Worm (Caenorhabditis elegans) whole organism, L1 larva: ENCODE measurements around the gene srv-13.
A peak's percentile ranks its signal among the peaks of the same experiment; 100 is the strongest.

Experiments
- C04F5.9 ChIP-seq: sonication (generic microtip); optimal IDR thresholded peaks from 2 replicates; lab custom pipeline; 2016; ENCODE audit warnings: missing genetic modification characterization, missing compliant biosample characterization
- C34B4.2 ChIP-seq: sonication (generic microtip); optimal IDR thresholded peaks from 2 replicates; lab custom pipeline; 2017; ENCODE audit warnings: mild to moderate bottlenecking, missing genetic modification characterization, missing compliant biosample characterization
- blmp-1 ChIP-seq: fragments of 150-350 bp; optimal IDR thresholded peaks from 2 replicates; lab custom pipeline; 2014; ENCODE audit warnings: missing biosample characterization, missing genetic modification characterization
- ceh-8 ChIP-seq: fragments of 200-800 bp; sonication (Bioruptor generic); optimal IDR thresholded peaks from 2 replicates; lab custom pipeline; 2018; ENCODE audit warnings: mild to moderate bottlenecking, missing genetic modification characterization, moderate library complexity, missing compliant biosample characterization
- dpl-1 ChIP-seq, 3 experiments: fragments of 150-350 bp in 2 of 3; sonication (generic microtip) in 1 of 3; optimal IDR thresholded peaks; 2 replicates each; lab custom pipeline; 2014 to 2017; ENCODE audit warnings: missing biosample characterization in 3 of 3, missing genetic modification characterization in 3 of 3, missing genetic modification reagents in 3 of 3
- dsc-1 ChIP-seq: sonication (generic microtip); optimal IDR thresholded peaks from 2 replicates; lab custom pipeline; 2016; ENCODE audit warnings: mild to moderate bottlenecking, missing genetic modification characterization, missing compliant biosample characterization
- efl-1 ChIP-seq, 4 experiments: fragments of 150-350 bp; optimal IDR thresholded peaks in 3 of 4; peaks in 1 of 4; 1 replicate in 1 of 4; 2 replicates in 3 of 4; lab custom pipeline; 2014; ENCODE audit warnings: missing biosample characterization in 2 of 4, missing genetic modification characterization in 2 of 4, missing genetic modification reagents in 2 of 4
- efl-3 ChIP-seq: fragments of 200-800 bp; sonication (Bioruptor generic); optimal IDR thresholded peaks from 2 replicates; lab custom pipeline; 2018; ENCODE audit warnings: mild to moderate bottlenecking, missing genetic modification characterization, missing compliant biosample characterization
- elt-2 ChIP-seq: sonication (generic microtip); optimal IDR thresholded peaks from 2 replicates; lab custom pipeline; 2016; ENCODE audit warnings: missing genetic modification characterization, mild to moderate bottlenecking, inconsistent platforms, missing compliant biosample characterization, missing genetic modification reagents
- ets-5 ChIP-seq: fragments of 200-800 bp; sonication (Bioruptor generic); IDR thresholded peaks from 2 replicates; pipeline ENCODE4 v1.3.6; 2022; ENCODE audit warnings: missing genetic modification characterization, missing compliant biosample characterization
- fkh-8 ChIP-seq: sonication (generic microtip); optimal IDR thresholded peaks from 2 replicates; lab custom pipeline; 2016; ENCODE audit warnings: mild to moderate bottlenecking, missing genetic modification characterization, missing compliant biosample characterization
- fos-1 ChIP-seq: fragments of 150-350 bp; optimal IDR thresholded peaks from 2 replicates; lab custom pipeline; 2014; ENCODE audit warnings: missing biosample characterization, missing genetic modification characterization
- grh-1 ChIP-seq: fragments of 200-800 bp; sonication (Bioruptor generic); IDR thresholded peaks from 2 replicates; pipeline ENCODE4 v1.3.6; 2022; ENCODE audit warnings: missing genetic modification reagents, missing genetic modification characterization, missing compliant biosample characterization
- hlh-17 ChIP-seq: fragments of 200-800 bp; sonication (Bioruptor generic); optimal IDR thresholded peaks from 2 replicates; lab custom pipeline; 2018; ENCODE audit warnings: missing genetic modification characterization, mild to moderate bottlenecking, missing compliant biosample characterization, moderate library complexity, borderline replicate concordance
- hlh-4 ChIP-seq: sonication (generic microtip); optimal IDR thresholded peaks from 2 replicates; lab custom pipeline; 2016; ENCODE audit warnings: mild to moderate bottlenecking, missing genetic modification characterization, missing compliant biosample characterization
- hpl-2 ChIP-seq: fragments of 150-350 bp; optimal IDR thresholded peaks from 2 replicates; lab custom pipeline; 2014; ENCODE audit warnings: missing biosample characterization, missing genetic modification reagents, missing genetic modification characterization
- isw-1 ChIP-seq: fragments of 200-800 bp; sonication (Bioruptor generic); IDR thresholded peaks from 2 replicates; pipeline ENCODE4 v1.3.6; 2022; ENCODE audit warnings: missing genetic modification characterization, missing compliant biosample characterization
- jun-1 ChIP-seq: fragments of 150-350 bp; optimal IDR thresholded peaks from 2 replicates; lab custom pipeline; 2014; ENCODE audit warnings: missing biosample characterization, missing genetic modification reagents, missing genetic modification characterization
- lin-14 ChIP-seq: fragments of 200-800 bp; sonication (Bioruptor generic); optimal IDR thresholded peaks from 2 replicates; lab custom pipeline; 2018; ENCODE audit warnings: mild to moderate bottlenecking, missing genetic modification characterization, moderate library complexity, missing compliant biosample characterization
- lin-35 ChIP-seq, 2 experiments: fragments of 150-350 bp; optimal IDR thresholded peaks; 2 replicates each; lab custom pipeline; 2014; ENCODE audit warnings: missing biosample characterization in 2 of 2, missing genetic modification characterization in 2 of 2, missing genetic modification reagents in 2 of 2
- mdl-1 ChIP-seq, 2 experiments: fragments of 150-350 bp; optimal IDR thresholded peaks; 2 replicates each; lab custom pipeline; 2014 to 2017; ENCODE audit warnings: missing biosample characterization in 2 of 2, missing genetic modification characterization in 2 of 2, inconsistent platforms in 1 of 2
- mef-2 ChIP-seq: fragments of 150-350 bp; optimal IDR thresholded peaks from 2 replicates; lab custom pipeline; 2014; ENCODE audit warnings: missing biosample characterization, missing genetic modification characterization
- nhr-28 ChIP-seq: fragments of 150-350 bp; optimal IDR thresholded peaks from 2 replicates; lab custom pipeline; 2014; ENCODE audit warnings: missing biosample characterization, missing genetic modification characterization
- nhr-76 ChIP-seq: sonication (generic microtip); optimal IDR thresholded peaks from 2 replicates; lab custom pipeline; 2017; ENCODE audit warnings: missing biosample characterization, missing genetic modification characterization
- nhr-84 ChIP-seq: sonication (generic microtip); optimal IDR thresholded peaks from 2 replicates; lab custom pipeline; 2017; ENCODE audit warnings: missing biosample characterization, missing genetic modification characterization
- pag-3 ChIP-seq: sonication (generic microtip); optimal IDR thresholded peaks from 2 replicates; lab custom pipeline; 2017; ENCODE audit warnings: missing genetic modification characterization, mild to moderate bottlenecking, missing compliant biosample characterization, antibody characterized with exemption, borderline replicate concordance; ENCODE audit not compliant: insufficient read depth
- snu-23 ChIP-seq: sonication (generic microtip); optimal IDR thresholded peaks from 2 replicates; lab custom pipeline; 2016; ENCODE audit warnings: missing genetic modification characterization, missing compliant biosample characterization
- sup-37 ChIP-seq: fragments of 200-800 bp; sonication (Bioruptor generic); optimal IDR thresholded peaks from 2 replicates; lab custom pipeline; 2018; ENCODE audit warnings: mild to moderate bottlenecking, missing genetic modification characterization, missing compliant biosample characterization
- tlp-1 ChIP-seq: fragments of 150-350 bp; optimal IDR thresholded peaks from 2 replicates; lab custom pipeline; 2014; ENCODE audit warnings: missing biosample characterization, missing genetic modification characterization
- unc-130 ChIP-seq: fragments of 150-350 bp; optimal IDR thresholded peaks from 2 replicates; lab custom pipeline; 2017; ENCODE audit warnings: missing biosample characterization, missing genetic modification characterization, inconsistent platforms
- xbp-1 ChIP-seq: sonication (generic microtip); optimal IDR thresholded peaks from 2 replicates; lab custom pipeline; 2016; ENCODE audit warnings: missing genetic modification characterization, missing compliant biosample characterization
- zag-1 ChIP-seq: fragments of 150-350 bp; optimal IDR thresholded peaks from 2 replicates; lab custom pipeline; 2014; ENCODE audit warnings: missing biosample characterization, missing genetic modification characterization

srv-13 gene

ce11 chrIV:6431582-6431981 lies 26.6 kb downstream of the srv-13 start, which contains the start of gene acp-7:
Gene acp-7, minus strand, starts transcription at chrIV:6431682.
- TF ChIP-seq fos-1 (tag; lab: Kevin White, UChicago), result no peak
- TF ChIP-seq lin-14 (GFP tag; lab: Kevin White, UChicago), result peak; percentile 5
- TF ChIP-seq, all 84 proteins: peak for 1

- TF ChIP-seq fkh-8 (tag; lab: Kevin White, UChicago), result no peak
- no peak for TF ChIP-seq efl-3 (GFP tag; lab: Kevin White, UChicago)
- no peak for TF ChIP-seq mdl-1 (tag; optimal IDR thresholded peaks at IDR 0.05; lab: Kevin White, UChicago)
- TF ChIP-seq xbp-1, result no peak
- no peak for TF ChIP-seq zag-1 (tag; lab: Kevin White, UChicago)
- TF ChIP-seq hlh-4 (tag; lab: Kevin White, UChicago), result no peak
- TF ChIP-seq tlp-1 (tag; lab: Kevin White, UChicago), result peak; percentile 13
- no peak for TF ChIP-seq snu-23 (GFP tag; lab: Kevin White, UChicago)
- no peak for TF ChIP-seq nhr-28 (tag; lab: Kevin White, UChicago)
- peak; percentile 40 for TF ChIP-seq elt-2 (tag; lab: Kevin White, UChicago)
- no peak for TF ChIP-seq unc-130
- no peak for TF ChIP-seq efl-1 (optimal IDR thresholded peaks at IDR 0.05; lab: Kevin White, UChicago)
- TF ChIP-seq efl-1 (GFP tag; optimal IDR thresholded peaks at IDR 0.05 in 1 of 2; lab: Kevin White, UChicago), result no peak
These were observed 27.4 kb downstream of the srv-13 start for ce11 chrIV:6432375-6432774.

- no peak for TF ChIP-seq lin-14 (GFP tag; lab: Kevin White, UChicago)
- TF ChIP-seq lin-35 (GFP tag; optimal IDR thresholded peaks at IDR 0.05; lab: Kevin White, UChicago), result peak in 1 of 2 experiments; percentile 18
- TF ChIP-seq nhr-84 (tag; lab: Kevin White, UChicago), result no peak
- no peak for TF ChIP-seq isw-1 (GFP tag; lab: Robert Waterston, UW)
- no peak for TF ChIP-seq snu-23 (GFP tag; lab: Kevin White, UChicago)
- peak; percentile 36 for TF ChIP-seq elt-2 (tag; lab: Kevin White, UChicago)
- TF ChIP-seq ets-5, result no peak
- no peak for TF ChIP-seq dsc-1
- TF ChIP-seq pag-3 (tag; lab: Kevin White, UChicago), result no peak
- TF ChIP-seq fos-1 (tag; lab: Kevin White, UChicago), result no peak
- no peak for TF ChIP-seq ceh-8 (GFP tag; lab: Kevin White, UChicago)
- no peak for TF ChIP-seq tlp-1 (tag; lab: Kevin White, UChicago)
- TF ChIP-seq nhr-76, result no peak
- no peak for TF ChIP-seq efl-1 (optimal IDR thresholded peaks at IDR 0.05; lab: Kevin White, UChicago)
- TF ChIP-seq efl-1 (GFP tag; optimal IDR thresholded peaks at IDR 0.05 in 1 of 2; lab: Kevin White, UChicago), result peak in 1 of 2 experiments; percentile 63
- no peak for TF ChIP-seq dpl-1 (GFP tag; optimal IDR thresholded peaks at IDR 0.05; lab: Kevin White, UChicago)
- no peak for TF ChIP-seq blmp-1 (tag; lab: Kevin White, UChicago)
- TF ChIP-seq C34B4.2, result no peak
- TF ChIP-seq C04F5.9, result no peak
These were observed 28.5 kb downstream of the srv-13 start for ce11 chrIV:6433424-6433823.

- no peak for TF ChIP-seq mef-2
- TF ChIP-seq sup-37 (GFP tag; lab: Kevin White, UChicago), result no peak
- TF ChIP-seq dsc-1, result no peak
- no peak for TF ChIP-seq isw-1 (GFP tag; lab: Robert Waterston, UW)
- TF ChIP-seq tlp-1 (tag; lab: Kevin White, UChicago), result no peak
- TF ChIP-seq jun-1 (tag; lab: Kevin White, UChicago), result no peak
These were observed 33.1 kb downstream of the srv-13 start, which contains the start of gene dlc-5 for ce11 chrIV:6438051-6438450. Gene dlc-5, plus strand, starts transcription at chrIV:6438204.

- TF ChIP-seq hpl-2 (GFP tag; lab: Kevin White, UChicago) (no peak), hlh-17 (GFP tag; lab: Kevin White, UChicago) (no peak), grh-1 (GFP tag; lab: Robert Waterston, UW) (no peak)
- TF ChIP-seq, all 84 proteins: peak for 0
These were observed 36.6 kb downstream of the srv-13 start, which contains the start of gene Y73B6BL.31 for ce11 chrIV:6441601-6442000. Gene Y73B6BL.31, plus strand, starts transcription at chrIV:6441901.
